Fruit fly (Drosophila melanogaster) S2 (cell line): ENCODE data around the gene bap.

Experiments used
- CG8478 ChIP-seq: fragments of >200 bp; optimal IDR thresholded peaks from 2 replicates; lab custom pipeline; 2018
- CTCF ChIP-seq, 2 experiments: fragments of >200 bp; optimal IDR thresholded peaks; 2 replicates each; lab custom pipeline; 2018

- TF ChIP-seq CG8478 (lab: Kevin White, UChicago) (no peak), CTCF (optimal IDR thresholded peaks at IDR 0.05; lab: Kevin White, UChicago) (no peak)
Observed at dm6 chr3R:21343229-21343628, 45.5 kb upstream of the bap start.
